Fruit fly (Drosophila melanogaster): Measurements from ENCODE around the gene CG17195.

- no peak for TF ChIP-seq CG6854 (GFP tag; optimal IDR thresholded peaks at IDR 0.05)
- no peak for TF ChIP-seq CG16779 (tag; optimal IDR thresholded peaks at IDR 0.05)
- TF ChIP-seq Hr39 (GFP tag; optimal IDR thresholded peaks at IDR 0.05) = no peak
- no peak for TF ChIP-seq Sox102F (GFP tag; optimal IDR thresholded peaks at IDR 0.05)
- no peak for TF ChIP-seq fd85E (GFP tag; optimal IDR thresholded peaks at IDR 0.05)
- no peak for TF ChIP-seq CG11294 (GFP tag; IDR thresholded peaks at IDR 0.05)
- TF ChIP-seq cyc (GFP tag; optimal IDR thresholded peaks at IDR 0.05) = no peak
- TF ChIP-seq Lpt (GFP tag; optimal IDR thresholded peaks at IDR 0.05) = no peak
Observed at dm6 chr3R:25789355-25789754, 12.4 kb upstream of the CG17195 start, which contains the start of gene CG31380.

Measured in whole organism, prepupa.